Fruit fly (Drosophila melanogaster) S2 (cell line): ENCODE measurements around the gene Ts.

ENCODE experiments used
- CG8478 ChIP-seq: fragments of >200 bp; optimal IDR thresholded peaks from 2 replicates; lab custom pipeline; 2018
- CTCF ChIP-seq, 2 experiments: fragments of >200 bp; optimal IDR thresholded peaks; 2 replicates each; lab custom pipeline; 2018

dm6 chr2L:2972439-2972936, 3.0 kb upstream of the Ts start, which contains the start of the genes Rrp1 and gammaTub23C:
- no peak for TF ChIP-seq CTCF (optimal IDR thresholded peaks at IDR 0.05; lab: Kevin White, UChicago)
- TF ChIP-seq CG8478: no peak
